Worm (Caenorhabditis elegans) whole organism, L4 larva: Measurements from ENCODE around the gene akap-1.

ENCODE experiments used
- F10B5.3 ChIP-seq: sonication (generic microtip); optimal IDR thresholded peaks from 2 replicates; lab custom pipeline; 2016; ENCODE audit warnings: mild to moderate bottlenecking, missing genetic modification characterization, missing compliant biosample characterization
- F26F4.8 ChIP-seq: fragments of 200-800 bp; sonication (Bioruptor generic); conservative IDR thresholded peaks from 2 replicates; pipeline ENCODE4 v1.3.6; 2022; ENCODE audit warnings: missing genetic modification characterization, missing compliant biosample characterization
- F37D6.2 ChIP-seq: sonication (generic microtip); optimal IDR thresholded peaks from 2 replicates; lab custom pipeline; 2016; ENCODE audit warnings: mild to moderate bottlenecking, missing genetic modification characterization, missing compliant biosample characterization
- T20F7.1 ChIP-seq: fragments of 200-800 bp; sonication (Bioruptor generic); optimal IDR thresholded peaks from 2 replicates; lab custom pipeline; 2018; ENCODE audit warnings: mild to moderate bottlenecking, missing genetic modification characterization, missing compliant biosample characterization
- T26A8.4 ChIP-seq: fragments of 200-800 bp; sonication (Bioruptor generic); IDR thresholded peaks from 2 replicates; pipeline ENCODE4 v1.3.6; 2022; ENCODE audit warnings: missing genetic modification characterization, missing compliant biosample characterization
- Y105C5A.15 ChIP-seq: fragments of 200-800 bp; sonication (Bioruptor generic); IDR thresholded peaks from 2 replicates; pipeline ENCODE4 v1.3.6; 2022; ENCODE audit warnings: missing genetic modification characterization, missing compliant biosample characterization
- Y75B8A.6 ChIP-seq: fragments of 200-800 bp; sonication (Bioruptor generic); IDR thresholded peaks from 2 replicates; pipeline ENCODE4 v1.3.6; 2022; ENCODE audit warnings: missing genetic modification reagents, missing genetic modification characterization, missing compliant biosample characterization
- ZK546.5 ChIP-seq, 2 experiments: sonication (generic microtip); optimal IDR thresholded peaks; 2 replicates each; lab custom pipeline; 2017; ENCODE audit warnings: missing biosample characterization in 2 of 2, missing genetic modification characterization in 2 of 2
- aha-1 ChIP-seq: fragments of 150-350 bp; peaks from one replicate; lab custom pipeline; 2014; ENCODE audit warnings: missing biosample characterization, missing genetic modification characterization
- aly-2 ChIP-seq: sonication (generic microtip); optimal IDR thresholded peaks from 2 replicates; lab custom pipeline; 2018; ENCODE audit warnings: missing biosample characterization, missing genetic modification characterization
- ama-1 ChIP-seq: fragments of 150-350 bp; optimal IDR thresholded peaks from 2 replicates; lab custom pipeline; 2014; ENCODE audit warnings: inconsistent platforms, mixed read lengths
- arid-1 ChIP-seq: fragments of 200-800 bp; sonication (Bioruptor generic); conservative IDR thresholded peaks from 2 replicates; pipeline ENCODE4 v1.3.6; 2022; ENCODE audit warnings: missing genetic modification reagents, missing genetic modification characterization, missing compliant biosample characterization
- ceh-20 ChIP-seq: fragments of 200-800 bp; sonication (Bioruptor generic); IDR thresholded peaks from 2 replicates; pipeline ENCODE4 v1.3.6; 2022; ENCODE audit warnings: missing genetic modification reagents, missing genetic modification characterization, missing compliant biosample characterization
- ceh-62 ChIP-seq: sonication (generic microtip); optimal IDR thresholded peaks from 2 replicates; lab custom pipeline; 2017; ENCODE audit warnings: missing biosample characterization, missing genetic modification characterization
- ceh-82 ChIP-seq: sonication (generic microtip); optimal IDR thresholded peaks from 2 replicates; lab custom pipeline; 2017; ENCODE audit warnings: missing biosample characterization, missing genetic modification characterization
- ces-1 ChIP-seq: fragments of 150-350 bp; sonication (generic microtip); optimal IDR thresholded peaks from 4 replicates; lab custom pipeline; 2014; ENCODE audit warnings: missing biosample characterization, missing genetic modification reagents, missing genetic modification characterization
- ctbp-1 ChIP-seq: fragments of 200-800 bp; sonication (Bioruptor generic); IDR thresholded peaks from 2 replicates; pipeline ENCODE4 v1.3.6; 2022; ENCODE audit warnings: missing genetic modification reagents, missing genetic modification characterization, missing compliant biosample characterization
- daf-12 ChIP-seq: fragments of 150-350 bp; optimal IDR thresholded peaks from 2 replicates; lab custom pipeline; 2014; ENCODE audit warnings: missing biosample characterization, missing genetic modification reagents, missing genetic modification characterization
- daf-16 ChIP-seq, 3 experiments: sonication (generic microtip); optimal IDR thresholded peaks; 2 replicates each; lab custom pipeline; 2016 to 2017; ENCODE audit warnings: missing genetic modification characterization in 3 of 3, missing genetic modification reagents in 3 of 3, mild to moderate bottlenecking in 2 of 3, missing compliant biosample characterization in 2 of 3, missing biosample characterization in 1 of 3, moderate library complexity in 1 of 3
- dmd-6 ChIP-seq: fragments of 200-800 bp; sonication (Bioruptor generic); IDR thresholded peaks from 2 replicates; pipeline ENCODE4 v1.3.6; 2022; ENCODE audit warnings: missing genetic modification reagents, missing genetic modification characterization, missing compliant biosample characterization
- dmd-8 ChIP-seq: fragments of 200-800 bp; sonication (Bioruptor generic); IDR thresholded peaks from 2 replicates; pipeline ENCODE4 v1.3.6; 2022; ENCODE audit warnings: missing genetic modification characterization, missing compliant biosample characterization
- dmd-9 ChIP-seq: fragments of 200-800 bp; sonication (Bioruptor generic); IDR thresholded peaks from 2 replicates; pipeline ENCODE4 v1.3.6; 2022; ENCODE audit warnings: missing genetic modification reagents, missing genetic modification characterization, missing compliant biosample characterization
- dpl-1 ChIP-seq: fragments of 150-350 bp; optimal IDR thresholded peaks from 2 replicates; lab custom pipeline; 2014; ENCODE audit warnings: missing biosample characterization, missing genetic modification reagents, missing genetic modification characterization
- egl-27 ChIP-seq: sonication (generic microtip); optimal IDR thresholded peaks from 3 replicates; lab custom pipeline; 2017; ENCODE audit warnings: missing biosample characterization, missing genetic modification reagents, missing genetic modification characterization
- fos-1 ChIP-seq: fragments of 150-350 bp; optimal IDR thresholded peaks from 2 replicates; lab custom pipeline; 2014; ENCODE audit warnings: missing biosample characterization, missing genetic modification characterization
- hlh-11 ChIP-seq: fragments of 200-800 bp; sonication (Bioruptor generic); optimal IDR thresholded peaks from 2 replicates; lab custom pipeline; 2018; ENCODE audit warnings: mild to moderate bottlenecking, missing genetic modification characterization, missing compliant biosample characterization
- hlh-30 ChIP-seq: sonication (generic microtip); optimal IDR thresholded peaks from 2 replicates; lab custom pipeline; 2017; ENCODE audit warnings: antibody characterized with exemption, mild to moderate bottlenecking, missing genetic modification characterization, missing compliant biosample characterization; ENCODE audit not compliant: insufficient read depth
- hmg-1.1 ChIP-seq: fragments of 200-800 bp; sonication (Bioruptor generic); IDR thresholded peaks from 2 replicates; pipeline ENCODE4 v1.3.6; 2022; ENCODE audit warnings: missing genetic modification reagents, missing genetic modification characterization, missing compliant biosample characterization
- lim-7 ChIP-seq: fragments of 200-800 bp; sonication (Bioruptor generic); IDR thresholded peaks from 2 replicates; pipeline ENCODE4 v1.3.6; 2022; ENCODE audit warnings: missing genetic modification characterization, missing compliant biosample characterization
- lin-1 ChIP-seq: fragments of 200-800 bp; sonication (Bioruptor generic); IDR thresholded peaks from 2 replicates; pipeline ENCODE4 v1.3.6; 2022; ENCODE audit warnings: missing genetic modification reagents, missing genetic modification characterization, missing compliant biosample characterization
- lin-13 ChIP-seq: fragments of 150-350 bp; optimal IDR thresholded peaks from 2 replicates; lab custom pipeline; 2014; ENCODE audit warnings: missing biosample characterization, missing genetic modification reagents, missing genetic modification characterization
- lin-38 ChIP-seq: fragments of 200-800 bp; sonication (Bioruptor generic); IDR thresholded peaks from 2 replicates; pipeline ENCODE4 v1.3.6; 2022; ENCODE audit warnings: missing genetic modification reagents, missing genetic modification characterization, missing compliant biosample characterization
- lin-39 ChIP-seq: fragments of 150-350 bp; optimal IDR thresholded peaks from 2 replicates; lab custom pipeline; 2014; ENCODE audit warnings: missing biosample characterization, missing genetic modification reagents, missing genetic modification characterization
- lir-3 ChIP-seq: sonication (generic microtip); optimal IDR thresholded peaks from 2 replicates; lab custom pipeline; 2016; ENCODE audit warnings: mild to moderate bottlenecking, missing genetic modification characterization, missing compliant biosample characterization
- mdt-29 ChIP-seq: fragments of 200-800 bp; sonication (Bioruptor generic); IDR thresholded peaks from 2 replicates; pipeline ENCODE4 v1.3.6; 2022; ENCODE audit warnings: missing genetic modification reagents, missing genetic modification characterization, missing compliant biosample characterization
- mep-1 ChIP-seq: fragments of 150-350 bp; sonication (generic microtip); optimal IDR thresholded peaks from 3 replicates; lab custom pipeline; 2014; ENCODE audit warnings: missing biosample characterization, missing genetic modification characterization
- mes-2 ChIP-seq: sonication (generic microtip); optimal IDR thresholded peaks from 2 replicates; lab custom pipeline; 2016; ENCODE audit warnings: missing genotype, mild to moderate bottlenecking, missing genetic modification characterization, missing compliant biosample characterization; ENCODE audit not compliant: poor library complexity, severe bottlenecking
- nhr-10 ChIP-seq: fragments of 150-350 bp; optimal IDR thresholded peaks from 2 replicates; lab custom pipeline; 2014; ENCODE audit warnings: missing biosample characterization, missing genetic modification characterization
- nhr-42 ChIP-seq: fragments of 200-800 bp; sonication (Bioruptor generic); IDR thresholded peaks from 2 replicates; pipeline ENCODE4 v1.3.6; 2022; ENCODE audit warnings: missing genetic modification characterization, missing compliant biosample characterization
- nhr-48 ChIP-seq: sonication (generic microtip); optimal IDR thresholded peaks from 2 replicates; lab custom pipeline; 2016; ENCODE audit warnings: mild to moderate bottlenecking, missing genetic modification characterization, missing compliant biosample characterization
- nhr-6 ChIP-seq: fragments of 150-350 bp; optimal IDR thresholded peaks from 2 replicates; lab custom pipeline; 2014; ENCODE audit warnings: missing biosample characterization, missing genetic modification characterization
- nhr-76 ChIP-seq: fragments of 150-350 bp; optimal IDR thresholded peaks from 2 replicates; lab custom pipeline; 2014; ENCODE audit warnings: missing biosample characterization, missing genetic modification characterization
- nhr-77 ChIP-seq: fragments of 150-350 bp; optimal IDR thresholded peaks from 2 replicates; lab custom pipeline; 2014; ENCODE audit warnings: missing biosample characterization, missing genetic modification characterization
- php-3 ChIP-seq: fragments of 200-800 bp; sonication (Bioruptor generic); IDR thresholded peaks from 2 replicates; pipeline ENCODE4 v1.3.6; 2022; ENCODE audit warnings: missing genetic modification reagents, missing genetic modification characterization, missing compliant biosample characterization
- sdz-12 ChIP-seq: fragments of 200-800 bp; sonication (Bioruptor generic); optimal IDR thresholded peaks from 2 replicates; lab custom pipeline; 2018; ENCODE audit warnings: mild to moderate bottlenecking, missing genetic modification characterization, missing compliant biosample characterization
- set-16 ChIP-seq: fragments of 200-800 bp; sonication (Bioruptor generic); IDR thresholded peaks from 2 replicates; pipeline ENCODE4 v1.3.6; 2022; ENCODE audit warnings: missing genetic modification reagents, missing genetic modification characterization, missing compliant biosample characterization
- spr-1 ChIP-seq: sonication (generic microtip); optimal IDR thresholded peaks from 2 replicates; lab custom pipeline; 2016; ENCODE audit warnings: mild to moderate bottlenecking, missing genetic modification characterization, missing compliant biosample characterization
- tag-97 ChIP-seq: fragments of 200-800 bp; sonication (Bioruptor generic); IDR thresholded peaks from 2 replicates; pipeline ENCODE4 v1.3.6; 2022; ENCODE audit warnings: missing genetic modification characterization, missing compliant biosample characterization
- vab-7 ChIP-seq: fragments of 200-800 bp; sonication (Bioruptor generic); IDR thresholded peaks from 2 replicates; pipeline ENCODE4 v1.3.6; 2022; ENCODE audit warnings: missing genetic modification reagents, missing genetic modification characterization, missing compliant biosample characterization
- zfp-2 ChIP-seq: sonication (generic microtip); optimal IDR thresholded peaks from 2 replicates; lab custom pipeline; 2016; ENCODE audit warnings: mild to moderate bottlenecking, missing genetic modification characterization, missing compliant biosample characterization
- ztf-11 ChIP-seq: fragments of 150-350 bp; optimal IDR thresholded peaks from 2 replicates; lab custom pipeline; 2014; ENCODE audit warnings: missing biosample characterization, missing genetic modification characterization

Gene akap-1

ce11 chrIII:6415306-6415973 is 62.3 kb downstream of the akap-1 start, which contains the start of gene nas-4:
nas-4 (minus strand) TSS chrIII:6415656.
- no peak for TF ChIP-seq ceh-82 (tag; lab: Kevin White, UChicago)
- TF ChIP-seq mep-1 (tag; lab: Kevin White, UChicago) = peak; percentile 71
- TF ChIP-seq mdt-29 (GFP tag; lab: Robert Waterston, UW) = peak; percentile 35; the same call in 1 of the 2 replicates
- no peak for TF ChIP-seq ceh-62 (tag; lab: Kevin White, UChicago)
- TF ChIP-seq vab-7 = no peak
- TF ChIP-seq fos-1 (tag; lab: Kevin White, UChicago) = peak; percentile 28
- 0 out of 2 replicates have a peak, but pooled peaks have one; percentile 18 for TF ChIP-seq arid-1 (GFP tag; lab: Robert Waterston, UW)
- TF ChIP-seq lim-7 (GFP tag; lab: Robert Waterston, UW) = 0 out of 2 replicates have a peak, but pooled peaks have one; percentile 36
- TF ChIP-seq nhr-77 (tag; lab: Kevin White, UChicago) = no peak
- no peak for TF ChIP-seq lin-1 (GFP tag; lab: Robert Waterston, UW)
- TF ChIP-seq lir-3 = no peak
- TF ChIP-seq spr-1 (tag; lab: Kevin White, UChicago) = peak; percentile 40
- no peak for TF ChIP-seq dpl-1
- TF ChIP-seq F37D6.2 (tag; lab: Kevin White, UChicago) = no peak
- TF ChIP-seq tag-97 (GFP tag; lab: Robert Waterston, UW) = no peak
- TF ChIP-seq lin-38 = peak; percentile 24; the same call in 1 of the 2 replicates
- no peak for TF ChIP-seq hlh-30 (tag; lab: Kevin White, UChicago)
- TF ChIP-seq dmd-8 (GFP tag; lab: Robert Waterston, UW) = no peak
- no peak for TF ChIP-seq nhr-6 (tag; lab: Kevin White, UChicago)
- TF ChIP-seq lin-13 (GFP tag; lab: Kevin White, UChicago) = no peak
- TF ChIP-seq nhr-48 (tag; lab: Kevin White, UChicago) = peak; percentile 41
- no peak for TF ChIP-seq ZK546.5 (tag; optimal IDR thresholded peaks at IDR 0.05; lab: Kevin White, UChicago)
- no peak for TF ChIP-seq sdz-12 (GFP tag; lab: Kevin White, UChicago)
- TF ChIP-seq nhr-10 (tag; lab: Kevin White, UChicago) = peak; percentile 70
- no peak for TF ChIP-seq aha-1 (tag; lab: Kevin White, UChicago)
- no peak for TF ChIP-seq aly-2 (tag; lab: Kevin White, UChicago)
- no peak for TF ChIP-seq T26A8.4
- TF ChIP-seq nhr-76 (tag; lab: Kevin White, UChicago) = no peak
- no peak for TF ChIP-seq ctbp-1 (GFP tag; lab: Robert Waterston, UW)
- peak; percentile 13 for TF ChIP-seq hlh-11 (tag; lab: Kevin White, UChicago)
- no peak for TF ChIP-seq egl-27 (tag; lab: Kevin White, UChicago)
- TF ChIP-seq nhr-42 = no peak
- no peak for TF ChIP-seq set-16 (GFP tag; lab: Robert Waterston, UW)
- TF ChIP-seq dmd-9 (GFP tag; lab: Robert Waterston, UW) = no peak
- no peak for TF ChIP-seq php-3 (GFP tag; lab: Robert Waterston, UW)
- no peak for TF ChIP-seq Y105C5A.15
- TF ChIP-seq ceh-20 = no peak
- TF ChIP-seq daf-12 (tag; lab: Kevin White, UChicago) = no peak
- TF ChIP-seq mes-2 (tag; lab: Kevin White, UChicago) = peak; percentile 41
- no peak for TF ChIP-seq zfp-2 (tag; lab: Kevin White, UChicago)
- TF ChIP-seq F10B5.3 (tag; lab: Kevin White, UChicago) = no peak
- no peak for TF ChIP-seq ztf-11
- peak; percentile 19; the same call in 1 of the 2 replicates for TF ChIP-seq dmd-6 (GFP tag; lab: Robert Waterston, UW)
- peak; percentile 43; the same call in 1 of the 2 replicates for TF ChIP-seq hmg-1.1
- TF ChIP-seq ces-1 (GFP tag; lab: Kevin White, UChicago) = no peak
- no peak for TF ChIP-seq F26F4.8 (GFP tag; lab: Robert Waterston, UW)
- no peak for TF ChIP-seq daf-16 (GFP tag; optimal IDR thresholded peaks at IDR 0.05; lab: Kevin White, UChicago)
- TF ChIP-seq daf-16 (tag; optimal IDR thresholded peaks at IDR 0.05; lab: Kevin White, UChicago) = no peak
- TF ChIP-seq lin-39 (tag; lab: Kevin White, UChicago) = no peak
- peak; percentile 77 for TF ChIP-seq ama-1
- no peak for TF ChIP-seq Y75B8A.6
- TF ChIP-seq T20F7.1 (GFP tag; lab: Kevin White, UChicago) = no peak
